Worm (Caenorhabditis elegans): ENCODE results near the gene rpn-3.

rpn-3 gene

ce11 chrIII:8461410-8461809 is 14.3 kb downstream of the rpn-3 start:
- TF ChIP-seq flt-1 (GFP tag; IDR thresholded peaks at IDR 0.05), result no peak
- TF ChIP-seq med-1 (GFP tag; optimal IDR thresholded peaks at IDR 0.05; ENCODE audit: insufficient read depth), result no peak
- TF ChIP-seq ztf-29 (GFP tag; IDR thresholded peaks at IDR 0.05), result no peak
- no peak for TF ChIP-seq T22C8.4 (GFP tag; IDR thresholded peaks at IDR 0.05)
- TF ChIP-seq klf-2 (GFP tag; conservative IDR thresholded peaks at IDR 0.05), result no peak

- TF ChIP-seq ztf-29 (GFP tag; IDR thresholded peaks at IDR 0.05), result no peak
- no peak for TF ChIP-seq tab-1 (GFP tag; IDR thresholded peaks at IDR 0.05)
- no peak for TF ChIP-seq ref-1 (GFP tag; conservative IDR thresholded peaks at IDR 0.05)
- no peak for TF ChIP-seq cog-1 (tag; optimal IDR thresholded peaks at IDR 0.05)
- TF ChIP-seq klf-2 (GFP tag; conservative IDR thresholded peaks at IDR 0.05), result no peak
- no peak for TF ChIP-seq ztf-23 (GFP tag; IDR thresholded peaks at IDR 0.05)
- TF ChIP-seq med-1 (GFP tag; optimal IDR thresholded peaks at IDR 0.05; ENCODE audit: insufficient read depth), result no peak
Measured at ce11 chrIII:8466735-8467134, 19.6 kb downstream of the rpn-3 start, which contains the start of gene mig-39. mig-39 (plus strand) TSS chrIII:8467035.

ce11 chrIII:8467520-8467919 is 20.4 kb downstream of the rpn-3 start:
- no peak for TF ChIP-seq tab-1 (GFP tag; IDR thresholded peaks at IDR 0.05)
- TF ChIP-seq klf-2 (GFP tag; conservative IDR thresholded peaks at IDR 0.05), result no peak
- TF ChIP-seq ref-1 (GFP tag; conservative IDR thresholded peaks at IDR 0.05), result no peak
- no peak for TF ChIP-seq ztf-23 (GFP tag; IDR thresholded peaks at IDR 0.05)
- no peak for TF ChIP-seq T22C8.4 (GFP tag; IDR thresholded peaks at IDR 0.05)
- no peak for TF ChIP-seq ztf-29 (GFP tag; IDR thresholded peaks at IDR 0.05)
- TF ChIP-seq cog-1 (tag; optimal IDR thresholded peaks at IDR 0.05), result no peak
- TF ChIP-seq flt-1 (GFP tag; IDR thresholded peaks at IDR 0.05), result no peak
- TF ChIP-seq med-1 (GFP tag; optimal IDR thresholded peaks at IDR 0.05; ENCODE audit: insufficient read depth), result no peak

ce11 chrIII:8473292-8473691 is 26.1 kb downstream of the rpn-3 start:
- TF ChIP-seq med-1 (GFP tag; optimal IDR thresholded peaks at IDR 0.05; ENCODE audit: insufficient read depth) (no peak), tab-1 (GFP tag; IDR thresholded peaks at IDR 0.05) (no peak), T22C8.4 (GFP tag; IDR thresholded peaks at IDR 0.05) (no peak)

- no peak for TF ChIP-seq klf-2 (GFP tag; conservative IDR thresholded peaks at IDR 0.05)
- no peak for TF ChIP-seq ztf-23 (GFP tag; IDR thresholded peaks at IDR 0.05)
- no peak for TF ChIP-seq med-1 (GFP tag; optimal IDR thresholded peaks at IDR 0.05; ENCODE audit: insufficient read depth)
- TF ChIP-seq cog-1 (tag; optimal IDR thresholded peaks at IDR 0.05), result no peak
- no peak for TF ChIP-seq ztf-29 (GFP tag; IDR thresholded peaks at IDR 0.05)
- TF ChIP-seq tab-1 (GFP tag; IDR thresholded peaks at IDR 0.05), result no peak
- no peak for TF ChIP-seq ref-1 (GFP tag; conservative IDR thresholded peaks at IDR 0.05)
- TF ChIP-seq T22C8.4 (GFP tag; IDR thresholded peaks at IDR 0.05), result no peak
- TF ChIP-seq flt-1 (GFP tag; IDR thresholded peaks at IDR 0.05), result no peak
Measured at ce11 chrIII:8479322-8479864, 32.2 kb downstream of the rpn-3 start.

- TF ChIP-seq ztf-29 (GFP tag; IDR thresholded peaks at IDR 0.05) (no peak), med-1 (GFP tag; optimal IDR thresholded peaks at IDR 0.05; ENCODE audit: insufficient read depth) (no peak), ztf-23 (GFP tag; IDR thresholded peaks at IDR 0.05) (no peak), tab-1 (GFP tag; IDR thresholded peaks at IDR 0.05) (no peak)
Measured at ce11 chrIII:8480355-8480754, 33.2 kb downstream of the rpn-3 start, which contains the start of gene F42H10.6. F42H10.6 (minus strand) TSS chrIII:8480455.

ce11 chrIII:8483853-8484252 is 36.7 kb downstream of the rpn-3 start, which contains the start of gene F42H10.3:
F42H10.3 (plus strand) TSS chrIII:8484153.
- TF ChIP-seq cog-1 (tag; optimal IDR thresholded peaks at IDR 0.05), result no peak
- TF ChIP-seq ztf-23 (GFP tag; IDR thresholded peaks at IDR 0.05), result no peak
- no peak for TF ChIP-seq flt-1 (GFP tag; IDR thresholded peaks at IDR 0.05)
- no peak for TF ChIP-seq ztf-29 (GFP tag; IDR thresholded peaks at IDR 0.05)
- no peak for TF ChIP-seq tab-1 (GFP tag; IDR thresholded peaks at IDR 0.05)

ce11 chrIII:8490254-8490653 is 43.1 kb downstream of the rpn-3 start, which contains the start of the genes ess-2 and F42H10.2:
ess-2 (minus strand) TSS chrIII:8490352.
F42H10.2 (plus strand) TSS chrIII:8490620.
- no peak for TF ChIP-seq ref-1 (GFP tag; conservative IDR thresholded peaks at IDR 0.05)
- TF ChIP-seq med-1 (GFP tag; optimal IDR thresholded peaks at IDR 0.05; ENCODE audit: insufficient read depth), result no peak
- no peak for TF ChIP-seq T22C8.4 (GFP tag; IDR thresholded peaks at IDR 0.05)
- TF ChIP-seq flt-1 (GFP tag; IDR thresholded peaks at IDR 0.05), result no peak
- TF ChIP-seq klf-2 (GFP tag; conservative IDR thresholded peaks at IDR 0.05), result no peak
- no peak for TF ChIP-seq tab-1 (GFP tag; IDR thresholded peaks at IDR 0.05)
- no peak for TF ChIP-seq cog-1 (tag; optimal IDR thresholded peaks at IDR 0.05)

ce11 chrIII:8491945-8492344 is 44.8 kb downstream of the rpn-3 start:
- TF ChIP-seq cog-1 (tag; optimal IDR thresholded peaks at IDR 0.05), result no peak
- TF ChIP-seq med-1 (GFP tag; optimal IDR thresholded peaks at IDR 0.05; ENCODE audit: insufficient read depth), result no peak
- TF ChIP-seq flt-1 (GFP tag; IDR thresholded peaks at IDR 0.05), result no peak
- TF ChIP-seq ref-1 (GFP tag; conservative IDR thresholded peaks at IDR 0.05), result no peak
- no peak for TF ChIP-seq tab-1 (GFP tag; IDR thresholded peaks at IDR 0.05)
- TF ChIP-seq ztf-29 (GFP tag; IDR thresholded peaks at IDR 0.05), result no peak
- TF ChIP-seq ztf-23 (GFP tag; IDR thresholded peaks at IDR 0.05), result no peak
- no peak for TF ChIP-seq klf-2 (GFP tag; conservative IDR thresholded peaks at IDR 0.05)
- TF ChIP-seq T22C8.4 (GFP tag; IDR thresholded peaks at IDR 0.05), result no peak

ce11 chrIII:8494708-8495107 is 47.6 kb downstream of the rpn-3 start, which contains the start of gene pac-1:
pac-1 (plus strand) TSS chrIII:8495008.
- TF ChIP-seq flt-1 (GFP tag; IDR thresholded peaks at IDR 0.05) (no peak), klf-2 (GFP tag; conservative IDR thresholded peaks at IDR 0.05) (no peak), ztf-23 (GFP tag; IDR thresholded peaks at IDR 0.05) (no peak), med-1 (GFP tag; optimal IDR thresholded peaks at IDR 0.05; ENCODE audit: insufficient read depth) (no peak)

Measured in whole organism, midembryonic.